Fruit fly (Drosophila melanogaster) whole organism, embryonic: ENCODE results near the gene ND-18.

Experiments
- ATbp ChIP-seq: fragments of 200-800 bp; sonication (Bioruptor generic); optimal IDR thresholded peaks from 2 replicates; lab custom pipeline; 2017; ENCODE audit warnings: missing biosample characterization, mild to moderate bottlenecking, missing genetic modification characterization, missing genetic modification reagents
- Atf3 ChIP-seq: fragments of 200-800 bp; sonication (Bioruptor generic); optimal IDR thresholded peaks from 3 replicates; lab custom pipeline; 2016; ENCODE audit warnings: missing biosample characterization, missing genetic modification characterization
- B-H1 ChIP-seq: fragments of 200-800 bp; sonication (Bioruptor generic); IDR thresholded peaks from 3 replicates; pipeline ENCODE4 v1.3.6; 2022; ENCODE audit warnings: missing biosample characterization, missing genetic modification characterization
- Bteb2 ChIP-seq: fragments of 200-800 bp; sonication (Bioruptor generic); optimal IDR thresholded peaks from 2 replicates; lab custom pipeline; 2016; ENCODE audit warnings: missing biosample characterization, missing genetic modification characterization
- CG10147 ChIP-seq: fragments of 200-800 bp; sonication (Bioruptor generic); optimal IDR thresholded peaks from 2 replicates; lab custom pipeline; 2019; ENCODE audit warnings: missing biosample characterization, mild to moderate bottlenecking, missing genetic modification characterization, moderate library complexity
- CG11085 ChIP-seq: fragments of 200-800 bp; sonication (Bioruptor generic); IDR thresholded peaks from 2 replicates; pipeline ENCODE4 v1.3.6; 2022; ENCODE audit warnings: missing biosample characterization, missing genetic modification characterization
- CG11247 ChIP-seq: fragments of 200-800 bp; sonication (Bioruptor generic); IDR thresholded peaks from 2 replicates; pipeline ENCODE4 v1.3.6; 2022; ENCODE audit warnings: missing biosample characterization, missing genetic modification characterization
- CG11398 ChIP-seq: fragments of 200-800 bp; sonication (Bioruptor generic); optimal IDR thresholded peaks from 2 replicates; lab custom pipeline; 2016; ENCODE audit warnings: missing biosample characterization, missing genetic modification characterization
- CG11504 ChIP-seq: fragments of 200-800 bp; sonication (Bioruptor generic); optimal IDR thresholded peaks from 3 replicates; lab custom pipeline; 2019; ENCODE audit warnings: missing biosample characterization, mild to moderate bottlenecking, missing genetic modification characterization, moderate library complexity
- CG13296 ChIP-seq: fragments of 200-800 bp; sonication (Bioruptor generic); optimal IDR thresholded peaks from 3 replicates; lab custom pipeline; 2018; ENCODE audit warnings: missing biosample characterization, mild to moderate bottlenecking, missing genetic modification characterization
- CG15601 ChIP-seq: fragments of 200-800 bp; sonication (Bioruptor generic); optimal IDR thresholded peaks from 3 replicates; lab custom pipeline; 2019; ENCODE audit warnings: missing biosample characterization, mild to moderate bottlenecking, missing genetic modification characterization, moderate library complexity
- CG18599 ChIP-seq: fragments of 200-800 bp; sonication (Bioruptor generic); optimal IDR thresholded peaks from 3 replicates; lab custom pipeline; 2017; ENCODE audit warnings: missing biosample characterization, missing genetic modification characterization, mild to moderate bottlenecking, moderate library complexity, missing genetic modification reagents
- CG4707 ChIP-seq: fragments of 200-800 bp; sonication (Bioruptor generic); optimal IDR thresholded peaks from 2 replicates; lab custom pipeline; 2018; ENCODE audit warnings: missing biosample characterization, mild to moderate bottlenecking, missing genetic modification characterization, moderate library complexity
- CG7556 ChIP-seq: fragments of 200-800 bp; sonication (Bioruptor generic); optimal IDR thresholded peaks from 2 replicates; lab custom pipeline; 2017; ENCODE audit warnings: missing biosample characterization, mild to moderate bottlenecking, missing genetic modification characterization
- CG9932 ChIP-seq: fragments of 200-800 bp; sonication (Bioruptor generic); IDR thresholded peaks from 2 replicates; pipeline ENCODE4 v1.3.6; 2022; ENCODE audit warnings: missing biosample characterization, missing genetic modification characterization
- Deaf1 ChIP-seq: fragments of 200-800 bp; optimal IDR thresholded peaks from 3 replicates; lab custom pipeline; 2019; ENCODE audit warnings: missing biosample characterization, mild to moderate bottlenecking, missing genetic modification characterization, moderate library complexity
- Fer3 ChIP-seq: fragments of 200-800 bp; sonication (Bioruptor generic); optimal IDR thresholded peaks from 2 replicates; lab custom pipeline; 2018; ENCODE audit warnings: missing biosample characterization, mild to moderate bottlenecking, missing genetic modification characterization, moderate library complexity
- MTF-1 ChIP-seq: fragments of 200-800 bp; sonication (Bioruptor generic); optimal IDR thresholded peaks from 2 replicates; lab custom pipeline; 2018; ENCODE audit warnings: missing biosample characterization, mild to moderate bottlenecking, missing genetic modification characterization, borderline replicate concordance
- NC2α ChIP-seq: fragments of 200-800 bp; sonication (Bioruptor generic); optimal IDR thresholded peaks from 2 replicates; lab custom pipeline; 2016; ENCODE audit warnings: missing biosample characterization, missing genetic modification characterization
- Side ChIP-seq: fragments of 200-800 bp; sonication (Bioruptor generic); optimal IDR thresholded peaks from 2 replicates; lab custom pipeline; 2016; ENCODE audit warnings: missing biosample characterization, missing genetic modification characterization
- Sox100B ChIP-seq: fragments of 200-800 bp; sonication (Bioruptor generic); optimal IDR thresholded peaks from 3 replicates; lab custom pipeline; 2018; ENCODE audit warnings: missing biosample characterization, mild to moderate bottlenecking, missing genetic modification characterization
- Sry-δ ChIP-seq: fragments of 200-800 bp; sonication (Bioruptor generic); optimal IDR thresholded peaks from 2 replicates; lab custom pipeline; 2016; ENCODE audit warnings: missing biosample characterization, missing genetic modification characterization
- Trl ChIP-seq, 3 experiments: fragments of >200 bp in 2 of 3; fragments of 200-800 bp in 1 of 3; sonication (Bioruptor generic) in 1 of 3; optimal IDR thresholded peaks; 2 replicates in 1 of 3; 3 replicates in 2 of 3; lab custom pipeline; 2016 to 2017; ENCODE audit warnings: missing biosample characterization in 1 of 3, missing genetic modification characterization in 1 of 3
- ac ChIP-seq: fragments of 200-800 bp; sonication (Bioruptor generic); optimal IDR thresholded peaks from 3 replicates; lab custom pipeline; 2017; ENCODE audit warnings: missing biosample characterization, mild to moderate bottlenecking, missing genetic modification characterization
- bsh ChIP-seq, 2 experiments: fragments of 200-800 bp; sonication (Bioruptor generic); optimal IDR thresholded peaks; 2 replicates each; lab custom pipeline; 2017 to 2018; ENCODE audit warnings: mild to moderate bottlenecking in 2 of 2, missing biosample characterization in 2 of 2, missing genetic modification characterization in 2 of 2, moderate library complexity in 1 of 2
- chif ChIP-seq, 2 experiments: fragments of 200-800 bp; sonication (Bioruptor generic); optimal IDR thresholded peaks; 3 replicates each; lab custom pipeline; 2016; ENCODE audit warnings: missing biosample characterization in 2 of 2, missing genetic modification characterization in 2 of 2
- crp ChIP-seq, 2 experiments: fragments of 200-800 bp; sonication (Bioruptor generic); optimal IDR thresholded peaks; 2 replicates in 1 of 2; 3 replicates in 1 of 2; lab custom pipeline; 2017; ENCODE audit warnings: missing biosample characterization in 2 of 2, missing genetic modification characterization in 2 of 2, mild to moderate bottlenecking in 1 of 2, moderate library complexity in 1 of 2
- danr ChIP-seq: fragments of 200-800 bp; sonication (Bioruptor generic); IDR thresholded peaks from 2 replicates; pipeline ENCODE4 v1.3.6; 2022; ENCODE audit warnings: missing biosample characterization, missing genetic modification characterization
- disco-r ChIP-seq: fragments of 200-800 bp; sonication (Bioruptor generic); optimal IDR thresholded peaks from 2 replicates; lab custom pipeline; 2016; ENCODE audit warnings: missing biosample characterization, missing genetic modification characterization
- dm ChIP-seq: fragments of 200-800 bp; sonication (Bioruptor generic); optimal IDR thresholded peaks from 3 replicates; lab custom pipeline; 2016; ENCODE audit warnings: missing biosample characterization, missing genetic modification characterization
- dysf ChIP-seq: fragments of 200-800 bp; sonication (Bioruptor generic); IDR thresholded peaks from 3 replicates; pipeline ENCODE4 v1.3.6; 2022; ENCODE audit warnings: missing biosample characterization, missing genetic modification characterization
- eve ChIP-seq, 2 experiments: fragments of >200 bp; optimal IDR thresholded peaks; 2 replicates each; lab custom pipeline; 2017; ENCODE audit warnings: missing biosample characterization in 2 of 2, missing genetic modification characterization in 2 of 2
- ewg ChIP-seq: fragments of 200-800 bp; sonication (Bioruptor generic); optimal IDR thresholded peaks from 3 replicates; lab custom pipeline; 2017; ENCODE audit warnings: mild to moderate bottlenecking, missing biosample characterization, missing genetic modification reagents, missing genetic modification characterization
- gsb-n ChIP-seq: fragments of 200-800 bp; sonication (Bioruptor generic); optimal IDR thresholded peaks from 3 replicates; lab custom pipeline; 2018; ENCODE audit warnings: missing biosample characterization, mild to moderate bottlenecking, missing genetic modification characterization
- hb ChIP-seq: fragments of 200-800 bp; sonication (Bioruptor generic); IDR thresholded peaks from 3 replicates; pipeline ENCODE4 v1.3.6; 2022; ENCODE audit warnings: missing biosample characterization, missing genetic modification characterization; ENCODE audit not compliant: partially characterized antibody
- hbn ChIP-seq: fragments of 200-800 bp; sonication (Bioruptor generic); IDR thresholded peaks from 2 replicates; pipeline ENCODE4 v1.3.6; 2022; ENCODE audit warnings: missing biosample characterization, missing genetic modification characterization; ENCODE audit not compliant: partially characterized antibody
- ind ChIP-seq: fragments of 200-800 bp; sonication (Bioruptor generic); optimal IDR thresholded peaks from 3 replicates; lab custom pipeline; 2016; ENCODE audit warnings: missing biosample characterization, missing genetic modification characterization
- knrl ChIP-seq: fragments of 200-800 bp; sonication (Bioruptor generic); IDR thresholded peaks from 3 replicates; pipeline ENCODE4 v1.3.6; 2022; ENCODE audit warnings: missing biosample characterization, missing genetic modification characterization; ENCODE audit not compliant: partially characterized antibody
- lbe ChIP-seq: fragments of 200-800 bp; sonication (Bioruptor generic); optimal IDR thresholded peaks from 2 replicates; lab custom pipeline; 2016; ENCODE audit warnings: missing biosample characterization, mild to moderate bottlenecking, missing genetic modification characterization
- luna ChIP-seq: fragments of 200-800 bp; sonication (Bioruptor generic); optimal IDR thresholded peaks from 2 replicates; lab custom pipeline; 2016; ENCODE audit warnings: missing biosample characterization, missing genetic modification characterization
- nau ChIP-seq: fragments of 200-800 bp; sonication (Bioruptor generic); optimal IDR thresholded peaks from 3 replicates; lab custom pipeline; 2017; ENCODE audit warnings: missing biosample characterization, mild to moderate bottlenecking, missing genetic modification characterization, missing genetic modification reagents
- pb ChIP-seq: fragments of 200-800 bp; sonication (Bioruptor generic); optimal IDR thresholded peaks from 3 replicates; lab custom pipeline; 2016; ENCODE audit warnings: missing biosample characterization, missing genetic modification characterization
- rib ChIP-seq: fragments of 200-800 bp; sonication (Bioruptor generic); IDR thresholded peaks from 2 replicates; pipeline ENCODE4 v1.3.6; 2022; ENCODE audit warnings: missing biosample characterization, missing genetic modification characterization
- shn ChIP-seq: fragments of 200-800 bp; sonication (Bioruptor generic); optimal IDR thresholded peaks from 3 replicates; lab custom pipeline; 2016; ENCODE audit warnings: missing biosample characterization, missing genetic modification characterization
- sim ChIP-seq: fragments of 200-800 bp; sonication (Bioruptor generic); IDR thresholded peaks from 2 replicates; pipeline ENCODE4 v1.3.6; 2022; ENCODE audit warnings: missing biosample characterization, missing genetic modification characterization
- slbo ChIP-seq: fragments of 200-800 bp; sonication (Bioruptor generic); IDR thresholded peaks from 2 replicates; pipeline ENCODE4 v1.3.6; 2022; ENCODE audit warnings: missing biosample characterization, missing genetic modification characterization
- tio ChIP-seq: fragments of 200-800 bp; sonication (Bioruptor generic); optimal IDR thresholded peaks from 2 replicates; lab custom pipeline; 2017; ENCODE audit warnings: missing biosample characterization, missing genetic modification characterization, inconsistent platforms
- unc-4 ChIP-seq: fragments of 200-800 bp; sonication (Bioruptor generic); IDR thresholded peaks from 2 replicates; pipeline ENCODE4 v1.3.6; 2022; ENCODE audit warnings: missing biosample characterization, missing genetic modification characterization; ENCODE audit not compliant: partially characterized antibody
- vfl ChIP-seq: fragments of 200-800 bp; sonication (Bioruptor generic); optimal IDR thresholded peaks from 2 replicates; lab custom pipeline; 2016; ENCODE audit warnings: missing biosample characterization, missing genetic modification characterization

Gene ND-18

dm6 chrX:19521753-19522383, 29.6 kb downstream of the ND-18 start, which contains the start of the genes Idh3a and CoRest (continued):
- TF ChIP-seq Sox100B (GFP tag; lab: Kevin White, UChicago) (no peak), CG11504 (tag; lab: Kevin White, UChicago) (no peak), dysf (GFP tag; lab: Robert Waterston, UW) (peak; percentile 53; the same call in 2 of the 3 replicates), CG11247 (GFP tag; lab: Robert Waterston, UW) (no peak), CG13296 (no peak), CG11398 (GFP tag; lab: Kevin White, UChicago) (no peak), knrl (GFP tag; lab: Robert Waterston, UW) (peak; percentile 81), CG11085 (GFP tag; lab: Robert Waterston, UW) (no peak), MTF-1 (GFP tag; lab: Kevin White, UChicago) (no peak), chif (GFP tag; optimal IDR thresholded peaks at IDR 0.05; lab: Kevin White, UChicago) (no peak), tio (GFP tag; lab: Kevin White, UChicago) (no peak), B-H1 (GFP tag; lab: Robert Waterston, UW) (no peak), lbe (GFP tag; lab: Kevin White, UChicago) (no peak), ac (no peak), bsh (GFP tag; optimal IDR thresholded peaks at IDR 0.05; lab: Kevin White, UChicago) (no peak), CG15601 (peak; percentile 4), shn (GFP tag; lab: Kevin White, UChicago) (no peak), unc-4 (GFP tag; lab: Robert Waterston, UW) (peak; percentile 76), CG4707 (no peak), Sry-δ (GFP tag; lab: Kevin White, UChicago) (peak; percentile 83), Atf3 (GFP tag; lab: Kevin White, UChicago) (no peak), eve (GFP tag; optimal IDR thresholded peaks at IDR 0.05; lab: Kevin White, UChicago) (no peak), CG7556 (GFP tag; lab: Kevin White, UChicago) (no peak), ind (GFP tag; lab: Kevin White, UChicago) (peak; percentile 47), ATbp (GFP tag; lab: Kevin White, UChicago) (no peak), sim (GFP tag; lab: Robert Waterston, UW) (no peak), Deaf1 (tag; lab: Kevin White, UChicago) (no peak), crp (GFP tag; optimal IDR thresholded peaks at IDR 0.05; lab: Kevin White, UChicago) (peak in 1 of 2 experiments; percentile 53), hbn (GFP tag; lab: Robert Waterston, UW) (peak; percentile 47; the same call in 1 of the 2 replicates), dm (GFP tag; lab: Kevin White, UChicago) (peak; percentile 37), CG18599 (GFP tag; lab: Kevin White, UChicago) (peak; percentile 2), danr (no peak), Bteb2 (GFP tag; lab: Kevin White, UChicago) (no peak), Side (GFP tag; lab: Kevin White, UChicago) (no peak), rib (GFP tag; lab: Robert Waterston, UW) (no peak), slbo (GFP tag; lab: Robert Waterston, UW) (peak; percentile 39; the same call in 1 of the 2 replicates), CG9932 (GFP tag; lab: Robert Waterston, UW) (peak; percentile 64), vfl (no peak), gsb-n (tag; lab: Kevin White, UChicago) (no peak), hb (GFP tag; lab: Robert Waterston, UW) (peak; percentile 60; the same call in 1 of the 3 replicates), pb (GFP tag; lab: Kevin White, UChicago) (no peak), CG10147 (GFP tag; lab: Kevin White, UChicago) (no peak), NC2α (GFP tag; lab: Kevin White, UChicago) (no peak), disco-r (no peak), luna (GFP tag; lab: Kevin White, UChicago) (no peak), nau (GFP tag; lab: Kevin White, UChicago) (no peak), ewg (GFP tag; lab: Kevin White, UChicago) (no peak), Fer3 (no peak), Trl (optimal IDR thresholded peaks at IDR 0.05; lab: Kevin White, UChicago) (no peak), Trl (GFP tag; optimal IDR thresholded peaks at IDR 0.05; lab: Kevin White, UChicago) (peak; percentile 1)
